Worm (Caenorhabditis elegans) whole organism, young adult: Measurements from ENCODE around the gene kcnl-3.

ENCODE experiments used
- B0019.2 ChIP-seq: fragments of 200-800 bp; sonication (Bioruptor generic); conservative IDR thresholded peaks from 2 replicates; pipeline ENCODE4 v1.3.6; 2022; ENCODE audit warnings: missing genetic modification reagents, missing genetic modification characterization, missing compliant biosample characterization
- B0261.1 ChIP-seq: sonication (generic microtip); optimal IDR thresholded peaks from 2 replicates; lab custom pipeline; 2016; ENCODE audit warnings: mild to moderate bottlenecking, missing genetic modification characterization, moderate library complexity, missing compliant biosample characterization
- F37B4.10 ChIP-seq: fragments of 200-800 bp; sonication (Bioruptor generic); IDR thresholded peaks from 2 replicates; pipeline ENCODE4 v1.3.6; 2022; ENCODE audit warnings: missing genetic modification characterization, missing compliant biosample characterization
- F52B5.7 ChIP-seq: sonication (generic microtip); optimal IDR thresholded peaks from 2 replicates; lab custom pipeline; 2016; ENCODE audit warnings: mild to moderate bottlenecking, missing genetic modification characterization, missing compliant biosample characterization
- F55B11.4 ChIP-seq: sonication (generic microtip); optimal IDR thresholded peaks from 2 replicates; lab custom pipeline; 2016; ENCODE audit warnings: missing compliant biosample characterization, missing genetic modification characterization, borderline replicate concordance; ENCODE audit not compliant: insufficient read depth
- Y53G8AR.9 ChIP-seq: fragments of 200-800 bp; sonication (Bioruptor generic); conservative IDR thresholded peaks from 2 replicates; pipeline ENCODE4 v1.3.6; 2022; ENCODE audit warnings: missing genetic modification reagents, missing genetic modification characterization, missing compliant biosample characterization
- Y67H2A.10 ChIP-seq: fragments of 200-800 bp; sonication (Bioruptor generic); conservative IDR thresholded peaks from 2 replicates; pipeline ENCODE4 v1.3.6; 2022; ENCODE audit warnings: missing genetic modification reagents, missing genetic modification characterization, missing compliant biosample characterization
- Y79H2A.3 ChIP-seq: fragments of 200-800 bp; sonication (Bioruptor generic); conservative IDR thresholded peaks from 2 replicates; pipeline ENCODE4 v1.3.6; 2022; ENCODE audit warnings: missing genetic modification reagents, missing genetic modification characterization, missing compliant biosample characterization
- ama-1 ChIP-seq, 3 experiments: fragments of 150-350 bp in 1 of 3; sonication (generic microtip) in 2 of 3; optimal IDR thresholded peaks; 2 replicates each; lab custom pipeline; 2014 to 2018; ENCODE audit warnings: missing biosample characterization in 2 of 3, missing genetic modification characterization in 2 of 3, missing genetic modification reagents in 2 of 3
- atf-7 ChIP-seq: sonication (generic microtip); optimal IDR thresholded peaks from 2 replicates; lab custom pipeline; 2017; ENCODE audit warnings: mild to moderate bottlenecking, missing genetic modification characterization, missing compliant biosample characterization
- ccch-3 ChIP-seq: fragments of 200-800 bp; sonication (Bioruptor generic); optimal IDR thresholded peaks from 2 replicates; lab custom pipeline; 2018; ENCODE audit warnings: mild to moderate bottlenecking, missing genetic modification characterization, missing compliant biosample characterization
- cebp-1 ChIP-seq, 2 experiments: fragments of 200-800 bp in 1 of 2; sonication (Bioruptor generic) in 1 of 2; sonication (generic microtip) in 1 of 2; IDR thresholded peaks in 1 of 2; optimal IDR thresholded peaks in 1 of 2; 2 replicates each; pipeline versions ENCODE4 v1.3.6 to Lab custom; 2017 to 2022; ENCODE audit warnings: missing compliant biosample characterization in 2 of 2, missing genetic modification characterization in 2 of 2, mild to moderate bottlenecking in 1 of 2, missing genetic modification reagents in 1 of 2, moderate library complexity in 1 of 2
- ceh-100 ChIP-seq: fragments of 200-800 bp; sonication (Bioruptor generic); IDR thresholded peaks from 2 replicates; pipeline ENCODE4 v1.3.6; 2022; ENCODE audit warnings: missing genetic modification reagents, missing genetic modification characterization, missing compliant biosample characterization
- ceh-40 ChIP-seq: fragments of 200-800 bp; sonication (Bioruptor generic); IDR thresholded peaks from 2 replicates; pipeline ENCODE4 v1.3.6; 2022; ENCODE audit warnings: missing genetic modification characterization, missing compliant biosample characterization
- die-1 ChIP-seq: sonication (generic microtip); optimal IDR thresholded peaks from 2 replicates; lab custom pipeline; 2016; ENCODE audit warnings: missing genotype, mild to moderate bottlenecking, missing genetic modification characterization, missing compliant biosample characterization
- dox-1 ChIP-seq: fragments of 200-800 bp; sonication (Bioruptor generic); IDR thresholded peaks from 2 replicates; pipeline ENCODE4 v1.3.6; 2022; ENCODE audit warnings: missing genetic modification reagents, missing genetic modification characterization, missing compliant biosample characterization
- dpl-1 ChIP-seq: fragments of 150-350 bp; optimal IDR thresholded peaks from 2 replicates; lab custom pipeline; 2014; ENCODE audit warnings: missing biosample characterization, missing genetic modification reagents, missing genetic modification characterization
- efl-1 ChIP-seq: fragments of 150-350 bp; optimal IDR thresholded peaks from 2 replicates; lab custom pipeline; 2014; ENCODE audit warnings: missing biosample characterization, missing genetic modification reagents, missing genetic modification characterization
- him-1 ChIP-seq: sonication (generic microtip); optimal IDR thresholded peaks from 2 replicates; lab custom pipeline; 2016; ENCODE audit warnings: missing genotype, missing genetic modification reagents, missing genetic modification characterization, missing compliant biosample characterization
- hmg-1.2 ChIP-seq: fragments of 200-800 bp; sonication (Bioruptor generic); IDR thresholded peaks from 2 replicates; pipeline ENCODE4 v1.3.6; 2022; ENCODE audit warnings: missing genetic modification reagents, missing genetic modification characterization, missing compliant biosample characterization
- madf-6 ChIP-seq: fragments of 200-800 bp; sonication (Bioruptor generic); IDR thresholded peaks from 2 replicates; pipeline ENCODE4 v1.3.6; 2022; ENCODE audit warnings: missing genetic modification reagents, missing genetic modification characterization, missing compliant biosample characterization
- madf-8 ChIP-seq: fragments of 200-800 bp; sonication (Bioruptor generic); conservative IDR thresholded peaks from 2 replicates; pipeline ENCODE4 v1.3.6; 2022; ENCODE audit warnings: missing genetic modification reagents, missing genetic modification characterization, missing compliant biosample characterization
- mxl-1 ChIP-seq: sonication (generic microtip); optimal IDR thresholded peaks from 2 replicates; lab custom pipeline; 2016; ENCODE audit warnings: missing genetic modification characterization, missing compliant biosample characterization
- nfya-1 ChIP-seq: sonication (generic microtip); optimal IDR thresholded peaks from 2 replicates; lab custom pipeline; 2017; ENCODE audit warnings: antibody characterized with exemption, missing compliant biosample characterization, missing genetic modification characterization, borderline replicate concordance; ENCODE audit not compliant: insufficient read depth
- nhr-179 ChIP-seq: sonication (generic microtip); optimal IDR thresholded peaks from 2 replicates; lab custom pipeline; 2016; ENCODE audit warnings: mild to moderate bottlenecking, missing genetic modification characterization, missing compliant biosample characterization
- nhr-80 ChIP-seq: sonication (generic microtip); optimal IDR thresholded peaks from 2 replicates; lab custom pipeline; 2016; ENCODE audit warnings: missing genetic modification characterization, missing compliant biosample characterization
- sea-2 ChIP-seq: fragments of 200-800 bp; sonication (Bioruptor generic); IDR thresholded peaks from 2 replicates; pipeline ENCODE4 v1.3.6; 2022; ENCODE audit warnings: missing genetic modification characterization, missing compliant biosample characterization
- snpc-1.1 ChIP-seq: sonication (generic microtip); optimal IDR thresholded peaks from 2 replicates; lab custom pipeline; 2017; ENCODE audit warnings: missing genetic modification characterization, mild to moderate bottlenecking, missing compliant biosample characterization, antibody characterized with exemption, moderate library complexity, missing genotype, missing genetic modification reagents; ENCODE audit not compliant: insufficient read depth
- somi-1 ChIP-seq: fragments of 200-800 bp; sonication (Bioruptor generic); optimal IDR thresholded peaks from 2 replicates; lab custom pipeline; 2018; ENCODE audit warnings: mild to moderate bottlenecking, missing genetic modification characterization, missing compliant biosample characterization
- unc-62 ChIP-seq: fragments of 150-350 bp; optimal IDR thresholded peaks from 2 replicates; lab custom pipeline; 2014; ENCODE audit warnings: missing biosample characterization, missing genetic modification reagents, missing genetic modification characterization
- xnd-1 ChIP-seq: sonication (generic microtip); optimal IDR thresholded peaks from 2 replicates; lab custom pipeline; 2016; ENCODE audit warnings: missing genotype, missing genetic modification reagents, missing genetic modification characterization, missing compliant biosample characterization
- zfh-2 ChIP-seq: fragments of 200-800 bp; sonication (Bioruptor generic); conservative IDR thresholded peaks from 2 replicates; pipeline ENCODE4 v1.3.6; 2022; ENCODE audit warnings: missing genetic modification reagents, missing genetic modification characterization, missing compliant biosample characterization
- ztf-25 ChIP-seq: fragments of 200-800 bp; sonication (Bioruptor generic); IDR thresholded peaks from 2 replicates; pipeline ENCODE4 v1.3.6; 2022; ENCODE audit warnings: missing genetic modification reagents, missing genetic modification characterization, missing compliant biosample characterization

kcnl-3 gene

ce11 chrX:5360682-5361081 is 26.0 kb upstream of the kcnl-3 start:
- TF ChIP-seq unc-62 (GFP tag; lab: Kevin White, UChicago) (no peak), somi-1 (GFP tag; lab: Kevin White, UChicago) (no peak), efl-1 (peak; percentile 74), hmg-1.2 (peak; percentile 52; the same call in 1 of the 2 replicates), dox-1 (GFP tag; lab: Robert Waterston, UW) (0 out of 2 replicates have a peak, but pooled peaks have one; percentile 27), dpl-1 (GFP tag; lab: Kevin White, UChicago) (peak; percentile 18), zfh-2 (GFP tag; lab: Robert Waterston, UW) (0 out of 2 replicates have a peak, but pooled peaks have one; percentile 36), madf-6 (GFP tag; lab: Robert Waterston, UW) (peak; percentile 76), ztf-25 (GFP tag; lab: Robert Waterston, UW) (0 out of 2 replicates have a peak, but pooled peaks have one; percentile 29), mxl-1 (tag; lab: Kevin White, UChicago) (no peak), madf-8 (peak; percentile 15; the same call in 1 of the 2 replicates)
- TF ChIP-seq, all 124 proteins: peak for 8

DNA sequence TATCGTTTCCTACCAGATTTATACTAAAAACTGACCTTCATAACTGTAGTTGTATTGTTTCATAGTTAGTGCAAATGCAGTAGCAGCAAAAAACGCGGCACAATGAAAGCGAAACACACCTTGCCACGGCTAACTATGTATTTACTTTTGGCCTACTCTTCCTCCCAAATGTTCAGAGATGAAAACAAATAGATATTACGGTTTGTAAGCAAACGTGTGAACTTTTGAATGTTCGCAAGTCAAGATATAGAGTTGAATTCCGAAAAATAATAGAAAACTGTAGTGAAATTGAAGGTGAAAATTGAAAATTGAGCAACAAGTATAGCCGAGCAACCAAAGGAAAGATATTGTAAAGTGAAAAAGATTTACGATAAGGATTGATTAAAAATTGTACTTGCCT is 22.4 kb upstream of the kcnl-3 start, which contains the start of gene chtl-1:
chtl-1 (minus strand) TSS at position 101 of the 400 bp plus-strand sequence.
- TF ChIP-seq F52B5.7 (tag; lab: Kevin White, UChicago): no peak
- no peak for TF ChIP-seq xnd-1 (tag; lab: Kevin White, UChicago)
- TF ChIP-seq nfya-1 (tag; lab: Kevin White, UChicago): no peak
- TF ChIP-seq nhr-179 (tag; lab: Kevin White, UChicago): no peak
- TF ChIP-seq him-1 (tag; lab: Kevin White, UChicago): no peak
- TF ChIP-seq ceh-100 (GFP tag; lab: Robert Waterston, UW): no peak
- no peak for TF ChIP-seq sea-2
- TF ChIP-seq, all 124 proteins: peak for 0

ce11 chrX:5365437-5365836 is 21.2 kb upstream of the kcnl-3 start, which contains the start of gene F35C8.5:
TSS of gene F35C8.5 (plus strand) at chrX:5365813.
- TF ChIP-seq hmg-1.2 (no peak), nhr-80 (tag; lab: Kevin White, UChicago) (peak; percentile 58)

- TF ChIP-seq cebp-1 (GFP tag; IDR thresholded peaks at IDR 0.05; lab: Robert Waterston, UW): no peak
- no peak for TF ChIP-seq cebp-1 (tag; optimal IDR thresholded peaks at IDR 0.05; lab: Kevin White, UChicago)
- TF ChIP-seq atf-7: no peak
- no peak for TF ChIP-seq Y79H2A.3 (GFP tag; lab: Robert Waterston, UW)
- TF ChIP-seq ccch-3 (GFP tag; lab: Kevin White, UChicago): no peak
- no peak for TF ChIP-seq ceh-40 (GFP tag; lab: Robert Waterston, UW)
- no peak for TF ChIP-seq F55B11.4 (tag; lab: Kevin White, UChicago)
- no peak for TF ChIP-seq madf-6 (GFP tag; lab: Robert Waterston, UW)
- TF ChIP-seq Y53G8AR.9: no peak
- no peak for TF ChIP-seq B0019.2 (GFP tag; lab: Robert Waterston, UW)
- no peak for TF ChIP-seq die-1
- TF ChIP-seq ama-1 (optimal IDR thresholded peaks at IDR 0.05; lab: Kevin White, UChicago): no peak
- TF ChIP-seq ama-1 (GFP tag; optimal IDR thresholded peaks at IDR 0.05; lab: Kevin White, UChicago): no peak
- TF ChIP-seq Y67H2A.10 (GFP tag; lab: Robert Waterston, UW): no peak
- TF ChIP-seq F37B4.10 (GFP tag; lab: Robert Waterston, UW): no peak
- no peak for TF ChIP-seq B0261.1 (tag; lab: Kevin White, UChicago)
- TF ChIP-seq snpc-1.1: no peak
- TF ChIP-seq, all 124 proteins: peak for 0
Observed at ce11 chrX:5366613-5367012, 20.0 kb upstream of the kcnl-3 start.
